Worm (Caenorhabditis elegans): ENCODE measurements around the gene F09E5.11.

- TF ChIP-seq dao-5 (tag; optimal IDR thresholded peaks at IDR 0.05) = no peak
- no peak for TF ChIP-seq him-1 (tag; optimal IDR thresholded peaks at IDR 0.05)
- TF ChIP-seq W03F9.2 (tag; optimal IDR thresholded peaks at IDR 0.05) = no peak
These were observed 19.7 kb upstream of the F09E5.11 start, which contains the start of gene prdx-2 for ce11 chrII:5377467-5378238.
